Fruit fly (Drosophila melanogaster): ENCODE data around the gene alpha-Man-Ib.

alpha-Man-Ib gene

DNA sequence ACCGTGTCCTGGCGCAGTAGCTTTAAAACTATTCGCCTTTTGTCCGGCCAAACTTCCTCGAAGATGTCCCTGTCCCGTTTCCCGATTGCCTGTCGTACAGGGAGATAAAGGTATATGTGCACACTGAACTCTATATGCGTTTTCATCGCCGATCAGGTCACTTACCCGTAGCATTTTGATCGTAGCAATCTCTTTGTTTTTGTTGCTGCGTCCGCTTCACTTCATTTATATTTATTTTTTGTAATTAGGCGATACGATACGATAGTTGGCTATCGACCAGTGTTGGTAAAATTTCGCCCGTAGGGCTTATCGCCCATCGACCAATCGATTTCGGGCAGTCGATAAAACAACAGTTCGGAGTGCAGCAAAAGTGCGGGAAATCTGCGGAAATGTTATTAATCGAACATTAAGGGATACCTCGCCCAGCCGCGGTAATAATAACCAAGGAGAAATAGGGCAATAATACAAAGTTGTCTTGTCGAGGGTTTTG is 49.9 kb downstream of the alpha-Man-Ib start, which contains the start of the genes Cul5 and Bicra:
Gene Cul5 (minus strand): TSS at position 259 of the 490 bp plus-strand sequence.
Gene Bicra (plus strand): TSS at position 324 of the 490 bp plus-strand sequence.
- TF ChIP-seq pan (optimal IDR thresholded peaks at IDR 0.05), result no peak
- no peak for TF ChIP-seq psq (optimal IDR thresholded peaks at IDR 0.05)
- no peak for TF ChIP-seq CG8478 (optimal IDR thresholded peaks at IDR 0.05)
- TF ChIP-seq Dll (optimal IDR thresholded peaks at IDR 0.05), result no peak
- no peak for TF ChIP-seq EcR (GFP tag; optimal IDR thresholded peaks at IDR 0.05)
- no peak for TF ChIP-seq usp (GFP tag; optimal IDR thresholded peaks at IDR 0.05)

DNA sequence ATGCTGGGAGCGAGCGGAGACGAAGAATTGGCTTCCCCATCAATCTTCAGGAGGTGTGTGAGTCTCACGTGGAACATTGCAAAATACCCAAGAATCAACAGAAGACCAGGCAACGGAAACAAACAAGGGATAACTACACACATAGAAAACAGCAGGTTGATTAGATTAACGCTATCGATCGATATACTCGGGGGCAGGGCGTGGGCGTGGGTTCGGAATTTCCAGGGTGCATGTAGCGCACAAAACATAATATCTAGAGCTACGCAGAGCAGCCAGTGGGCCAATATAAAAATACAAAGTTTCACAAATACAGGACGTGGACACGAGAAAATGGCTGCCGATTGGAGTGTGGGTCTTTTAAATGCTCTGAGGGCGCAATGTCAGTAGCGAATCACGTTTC is 53.2 kb downstream of the alpha-Man-Ib start:
- TF ChIP-seq CG8478 (optimal IDR thresholded peaks at IDR 0.05), result no peak
- TF ChIP-seq psq (optimal IDR thresholded peaks at IDR 0.05), result no peak
- TF ChIP-seq Dll (optimal IDR thresholded peaks at IDR 0.05), result no peak
- no peak for TF ChIP-seq EcR (GFP tag; optimal IDR thresholded peaks at IDR 0.05)
- no peak for TF ChIP-seq pan (optimal IDR thresholded peaks at IDR 0.05)
- no peak for TF ChIP-seq usp (GFP tag; optimal IDR thresholded peaks at IDR 0.05)

Data from whole organism.